Fruit fly (Drosophila melanogaster) whole organism, embryonic: ENCODE measurements around the gene Trim9.

Experiments used
- CG14014 ChIP-seq: fragments of 200-800 bp; sonication (Bioruptor generic); IDR thresholded peaks from 2 replicates; pipeline ENCODE4 v1.3.6; 2022; ENCODE audit warnings: missing biosample characterization, missing genetic modification characterization
- CG31365 ChIP-seq: fragments of 200-800 bp; sonication (Bioruptor generic); optimal IDR thresholded peaks from 2 replicates; lab custom pipeline; 2018; ENCODE audit warnings: missing biosample characterization, mild to moderate bottlenecking, missing genetic modification characterization
- CTCF ChIP-seq: fragments of 200-800 bp; sonication (Bioruptor generic); optimal IDR thresholded peaks from 2 replicates; lab custom pipeline; 2017; ENCODE audit warnings: missing biosample characterization, mild to moderate bottlenecking, missing genetic modification characterization, moderate library complexity
- Doc3 ChIP-seq: fragments of 200-800 bp; sonication (Bioruptor generic); IDR thresholded peaks from 3 replicates; pipeline ENCODE4 v1.3.6; 2022; ENCODE audit warnings: missing biosample characterization, missing genetic modification characterization; ENCODE audit not compliant: partially characterized antibody
- aop ChIP-seq: fragments of 200-800 bp; sonication (Bioruptor generic); IDR thresholded peaks from 2 replicates; pipeline ENCODE4 v1.3.6; 2022; ENCODE audit warnings: missing biosample characterization, missing genetic modification characterization
- slbo ChIP-seq: fragments of 200-800 bp; sonication (Bioruptor generic); IDR thresholded peaks from 2 replicates; pipeline ENCODE4 v1.3.6; 2022; ENCODE audit warnings: missing biosample characterization, missing genetic modification characterization

DNA sequence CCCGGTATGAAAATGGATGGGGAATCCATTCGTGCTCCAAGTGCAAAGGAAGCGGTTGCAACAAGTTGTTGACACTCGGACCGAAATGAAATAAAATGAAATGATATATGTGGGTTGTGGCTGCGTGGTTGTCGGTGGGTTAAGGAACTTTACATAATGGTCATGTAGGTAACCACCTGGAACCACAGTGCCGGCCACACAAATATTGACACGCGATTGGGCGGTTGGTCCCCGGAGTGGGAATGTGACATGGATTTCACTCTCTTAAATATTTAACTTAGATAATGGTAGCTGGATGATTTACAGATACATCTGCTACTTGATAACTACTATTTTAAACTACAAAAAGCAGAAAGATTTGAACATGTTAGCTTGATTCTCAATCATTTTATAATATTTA, 39.8 kb upstream of the Trim9 start:
- no peak for TF ChIP-seq CTCF (GFP tag; lab: Kevin White, UChicago)
- no peak for TF ChIP-seq CG31365 (tag; lab: Kevin White, UChicago)
- no peak for TF ChIP-seq aop (GFP tag; lab: Robert Waterston, UW)
- TF ChIP-seq Doc3, result no peak
- TF ChIP-seq CG14014, result no peak
- no peak for TF ChIP-seq slbo (GFP tag; lab: Robert Waterston, UW)
